Fruit fly (Drosophila melanogaster): ENCODE results near the gene CG12301.
A peak's percentile ranks its signal among the peaks of the same experiment; 100 is the strongest.

Gene CG12301

DNA sequence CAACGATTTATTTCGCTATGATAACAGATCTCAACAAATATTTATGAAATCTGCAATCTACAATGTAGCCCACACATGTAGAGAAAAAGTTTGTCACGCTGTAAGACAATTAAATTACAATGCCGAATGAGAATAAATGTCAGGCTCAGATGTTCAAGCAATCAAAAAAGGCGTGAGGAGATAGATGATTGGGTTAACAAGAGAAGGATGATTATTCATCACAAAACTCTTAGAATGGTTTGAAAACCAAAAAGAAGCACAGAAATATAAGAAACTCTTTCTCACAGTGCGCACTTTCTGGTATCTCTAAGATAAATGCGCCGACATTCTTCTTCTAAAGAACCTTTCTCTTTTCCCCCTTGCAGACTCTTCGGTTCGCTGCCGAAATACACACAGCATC, 19.5 kb downstream of the CG12301 start:
- no peak for TF ChIP-seq CG17801 (GFP tag; optimal IDR thresholded peaks at IDR 0.05; ENCODE audit: partially characterized antibody)

DNA sequence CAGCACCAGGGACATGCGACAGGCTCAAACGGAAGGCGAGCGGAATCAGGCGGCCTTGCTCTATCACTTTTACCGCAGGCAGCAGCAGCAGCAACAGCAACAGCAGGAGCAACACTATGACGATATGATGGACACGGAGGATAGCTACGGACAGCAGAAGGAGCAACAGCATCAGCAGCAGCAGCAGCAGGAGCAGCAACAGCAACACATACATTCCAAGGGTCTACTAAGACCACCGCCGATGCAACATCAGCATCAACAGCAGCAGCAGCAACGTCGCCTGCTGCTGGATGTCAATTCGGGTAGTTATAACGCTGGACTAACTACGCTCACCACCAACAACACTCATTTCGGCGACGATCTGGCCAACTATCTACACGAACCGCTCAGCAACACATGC, 24.4 kb downstream of the CG12301 start:
- no peak for TF ChIP-seq CG17801 (GFP tag; optimal IDR thresholded peaks at IDR 0.05; ENCODE audit: partially characterized antibody)

dm6 chr3L:15610109-15610508, 29.5 kb downstream of the CG12301 start, which contains the start of gene CG7650:
Gene CG7650, minus strand, starts transcription at chr3L:15610386.
- TF ChIP-seq CG17801 (GFP tag; optimal IDR thresholded peaks at IDR 0.05; ENCODE audit: partially characterized antibody), result no peak

DNA sequence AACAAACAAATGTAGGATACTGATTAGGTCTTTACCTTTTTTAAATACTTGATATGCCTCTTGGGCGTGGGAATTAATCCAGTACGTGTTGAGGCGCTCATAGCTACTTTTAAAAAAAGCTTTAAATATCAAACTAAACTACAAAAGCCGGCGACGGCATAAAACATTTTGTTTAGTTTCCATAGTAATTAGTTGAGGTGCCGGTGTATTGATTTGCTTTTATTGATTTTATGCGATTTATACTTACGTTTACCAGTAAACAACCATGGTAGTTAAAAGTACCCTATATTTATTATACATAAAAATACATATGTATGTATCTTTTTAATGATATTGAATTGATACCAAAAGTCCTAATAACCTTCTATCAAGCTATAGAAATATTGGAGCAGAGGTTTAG, 32.1 kb downstream of the CG12301 start, which contains the start of gene CG13449:
Gene CG13449, minus strand, starts transcription at position 101 of the 400 bp plus-strand sequence.
- TF ChIP-seq CG17801 (GFP tag; optimal IDR thresholded peaks at IDR 0.05; ENCODE audit: partially characterized antibody), result no peak

DNA sequence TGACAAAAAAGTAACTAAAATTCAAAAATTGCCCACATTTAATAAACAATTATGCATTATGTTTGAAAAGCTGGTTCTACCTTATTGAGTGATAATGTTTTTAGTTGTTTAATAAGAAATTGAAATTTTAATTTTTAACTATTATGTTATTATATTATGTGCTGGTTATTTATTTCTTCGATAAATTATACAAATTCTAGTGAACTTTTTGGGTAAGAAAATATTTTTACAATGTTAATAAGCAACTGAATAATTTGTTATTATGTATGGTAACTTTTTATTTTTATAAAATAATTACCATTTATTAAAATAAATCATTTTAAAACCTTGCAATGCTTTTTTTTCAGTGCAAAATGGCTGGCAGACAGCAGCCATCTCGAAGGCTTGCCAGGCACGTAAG, 35.9 kb downstream of the CG12301 start:
- no peak for TF ChIP-seq CG17801 (GFP tag; optimal IDR thresholded peaks at IDR 0.05; ENCODE audit: partially characterized antibody)

- no peak for TF ChIP-seq CG17801 (GFP tag; optimal IDR thresholded peaks at IDR 0.05; ENCODE audit: partially characterized antibody)
These were observed 36.3 kb downstream of the CG12301 start for dm6 chr3L:15616900-15617299.

dm6 chr3L:15619626-15620247, 39.1 kb downstream of the CG12301 start, which contains the start of gene Phs:
Gene Phs, plus strand, starts transcription at chr3L:15619901.
- TF ChIP-seq CG17801 (GFP tag; optimal IDR thresholded peaks at IDR 0.05; ENCODE audit: partially characterized antibody), result peak; percentile 32

DNA sequence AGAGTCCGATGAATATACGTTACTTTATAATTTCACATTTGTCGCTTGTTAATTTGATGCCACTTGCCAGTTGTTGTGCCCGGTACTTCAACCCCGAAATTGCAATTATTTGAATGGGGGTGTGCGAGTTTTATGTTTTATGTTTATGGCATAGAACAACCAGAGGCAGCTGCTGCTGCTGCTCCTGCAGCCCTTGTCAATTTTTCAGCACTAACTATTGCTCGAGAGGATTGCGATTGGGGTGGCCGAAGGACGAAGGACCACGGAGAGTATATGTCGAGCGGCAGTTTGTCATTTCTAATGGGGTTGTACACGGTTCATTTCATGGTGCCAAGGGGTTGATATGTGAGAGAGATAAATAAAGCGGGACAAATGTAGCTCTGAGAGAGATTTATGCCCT, 43.5 kb downstream of the CG12301 start:
- TF ChIP-seq CG17801 (GFP tag; optimal IDR thresholded peaks at IDR 0.05; ENCODE audit: partially characterized antibody), result no peak

DNA sequence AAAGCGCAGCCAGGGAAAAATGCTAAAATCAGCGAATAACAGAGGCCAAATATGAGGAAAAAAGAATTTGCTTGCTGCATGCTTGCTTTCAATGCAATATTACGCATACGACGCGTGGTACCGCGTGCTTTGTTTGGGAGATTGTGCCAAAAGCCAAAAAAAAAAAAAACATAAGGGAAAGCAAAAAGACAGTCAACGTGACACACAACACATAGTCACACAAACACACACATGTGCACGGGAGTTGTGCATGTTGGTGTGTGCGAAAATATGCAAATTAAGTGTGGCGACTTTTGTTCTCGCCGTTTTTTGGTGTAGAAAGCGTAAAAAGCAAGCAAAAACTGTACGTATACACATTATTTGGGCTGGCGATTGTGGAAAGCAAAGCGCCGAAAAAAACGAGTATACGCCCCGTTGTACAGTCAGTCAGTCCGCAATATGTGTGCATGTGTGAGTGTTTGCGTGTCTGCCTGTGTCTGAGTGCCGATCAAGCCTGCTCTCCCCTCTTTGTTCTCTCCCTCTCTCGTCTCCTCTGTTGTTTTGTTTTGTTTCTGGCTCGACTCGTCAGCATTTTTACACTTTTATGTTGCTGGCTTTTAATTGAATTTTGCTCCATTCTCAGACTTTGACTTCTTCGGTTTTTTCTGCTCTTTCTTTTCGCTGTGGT, 44.5 kb downstream of the CG12301 start:
- no peak for TF ChIP-seq CG17801 (GFP tag; optimal IDR thresholded peaks at IDR 0.05; ENCODE audit: partially characterized antibody)

DNA sequence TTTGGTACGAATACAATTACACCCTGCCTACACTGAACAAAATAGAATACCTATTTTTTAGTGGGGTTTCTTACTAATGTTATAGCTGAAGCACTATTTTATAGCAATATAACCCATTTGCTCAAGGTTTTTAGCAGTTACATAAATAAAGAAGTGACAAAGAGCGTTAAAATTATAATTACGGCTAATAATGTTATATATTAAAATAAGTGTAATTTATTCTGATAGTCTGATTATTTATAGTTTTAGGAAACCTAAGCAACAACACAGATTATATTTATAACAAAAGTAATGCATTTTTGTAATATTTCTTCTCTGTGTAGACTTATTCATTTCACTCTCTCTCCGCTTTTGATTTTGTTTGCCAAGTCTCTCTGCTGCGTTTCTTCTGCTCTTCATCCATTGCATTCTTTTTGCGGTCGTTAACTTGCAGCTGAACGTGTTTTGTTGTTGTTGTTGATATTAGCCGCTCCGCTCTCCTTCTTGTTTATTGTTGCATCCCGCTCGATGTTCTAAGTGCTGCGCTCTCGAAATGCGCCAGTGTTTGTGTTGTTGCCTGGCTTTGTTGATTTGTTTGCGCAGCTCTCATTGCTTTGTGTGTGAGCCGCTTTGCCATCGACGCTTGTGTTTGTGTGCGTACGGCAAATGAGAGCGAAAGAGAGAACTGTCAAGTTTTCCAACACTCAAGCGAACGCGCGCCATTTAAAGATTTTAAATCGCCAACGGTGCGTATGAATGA, 45.2 kb downstream of the CG12301 start:
- peak; percentile 92 for TF ChIP-seq CG17801 (GFP tag; optimal IDR thresholded peaks at IDR 0.05; ENCODE audit: partially characterized antibody)

- no peak for TF ChIP-seq CG17801 (GFP tag; optimal IDR thresholded peaks at IDR 0.05; ENCODE audit: partially characterized antibody)
These were observed 46.7 kb downstream of the CG12301 start for dm6 chr3L:15627295-15627694.

DNA sequence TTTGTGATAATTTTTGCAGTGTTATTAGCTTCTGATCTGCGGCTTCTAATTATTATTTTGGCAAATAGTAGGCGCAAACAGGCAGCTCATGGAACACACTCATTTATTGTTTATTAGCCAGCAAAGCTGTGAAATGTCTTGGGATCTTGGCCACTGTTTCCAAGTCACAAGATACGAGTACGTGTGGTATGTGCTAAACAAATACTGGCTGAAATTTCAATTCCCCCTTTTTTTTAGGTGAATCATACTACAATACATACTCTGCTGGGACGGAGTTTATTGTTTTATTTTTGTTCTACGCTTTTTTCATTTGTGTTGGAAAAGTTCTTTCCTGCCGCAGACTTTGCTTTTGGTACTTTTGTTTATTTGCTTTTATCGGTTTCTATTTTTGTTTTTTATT, 50.5 kb downstream of the CG12301 start:
- no peak for TF ChIP-seq CG17801 (GFP tag; optimal IDR thresholded peaks at IDR 0.05; ENCODE audit: partially characterized antibody)

- TF ChIP-seq CG17801 (GFP tag; optimal IDR thresholded peaks at IDR 0.05; ENCODE audit: partially characterized antibody), result no peak
These were observed 52.1 kb downstream of the CG12301 start for dm6 chr3L:15632653-15633052.

Data from ovary, adult (tissue).